Worm (Caenorhabditis elegans) whole organism, L4/young adult: ENCODE results near the gene cee-1.

Experiments
- W03F9.2 ChIP-seq: fragments of 150-350 bp; optimal IDR thresholded peaks from 2 replicates; lab custom pipeline; 2014; ENCODE audit warnings: missing biosample characterization, missing genetic modification characterization
- dao-5 ChIP-seq: sonication (generic microtip); optimal IDR thresholded peaks from 2 replicates; lab custom pipeline; 2016; ENCODE audit warnings: missing genotype, missing genetic modification characterization, moderate library complexity, missing compliant biosample characterization
- him-1 ChIP-seq: sonication (generic microtip); optimal IDR thresholded peaks from 2 replicates; lab custom pipeline; 2016; ENCODE audit warnings: missing genotype, missing genetic modification reagents, missing genetic modification characterization, missing compliant biosample characterization

ce11 chrIII:4934896-4935628 is 22.6 kb downstream of the cee-1 start, which contains the start of gene mrps-18C:
- TF ChIP-seq him-1 (tag; lab: Kevin White, UChicago) (no peak), dao-5 (tag; lab: Kevin White, UChicago) (no peak), W03F9.2 (tag; lab: Kevin White, UChicago) (no peak)
